Worm (Caenorhabditis elegans) whole organism, midembryonic: ENCODE measurements around the gene arrd-28.

ENCODE experiments used
- cog-1 ChIP-seq: sonication (generic microtip); optimal IDR thresholded peaks from 2 replicates; lab custom pipeline; 2016; ENCODE audit warnings: missing genetic modification characterization, missing compliant biosample characterization
- flt-1 ChIP-seq: fragments of 200-800 bp; sonication (Bioruptor generic); IDR thresholded peaks from 2 replicates; pipeline ENCODE4 v1.3.6; 2022; ENCODE audit warnings: missing genetic modification characterization, missing compliant biosample characterization
- klf-2 ChIP-seq: fragments of 200-800 bp; sonication (Bioruptor generic); conservative IDR thresholded peaks from 2 replicates; pipeline ENCODE4 v1.3.6; 2022; ENCODE audit warnings: missing genetic modification reagents, missing genetic modification characterization, missing compliant biosample characterization
- med-1 ChIP-seq: sonication (generic microtip); optimal IDR thresholded peaks from 2 replicates; lab custom pipeline; 2017; ENCODE audit warnings: missing genetic modification characterization, mild to moderate bottlenecking, missing compliant biosample characterization, antibody characterized with exemption, missing genetic modification reagents; ENCODE audit not compliant: insufficient read depth
- ref-1 ChIP-seq: fragments of 200-800 bp; sonication (Bioruptor generic); conservative IDR thresholded peaks from 2 replicates; pipeline ENCODE4 v1.3.6; 2022; ENCODE audit warnings: missing genetic modification reagents, missing genetic modification characterization, missing compliant biosample characterization
- tab-1 ChIP-seq: fragments of 200-800 bp; sonication (Bioruptor generic); IDR thresholded peaks from 2 replicates; pipeline ENCODE4 v1.3.6; 2022; ENCODE audit warnings: missing genetic modification characterization, missing compliant biosample characterization
- ztf-23 ChIP-seq: fragments of 200-800 bp; sonication (Bioruptor generic); IDR thresholded peaks from 2 replicates; pipeline ENCODE4 v1.3.6; 2022; ENCODE audit warnings: missing genetic modification reagents, missing genetic modification characterization, missing compliant biosample characterization
- ztf-29 ChIP-seq: fragments of 200-800 bp; sonication (Bioruptor generic); IDR thresholded peaks from 2 replicates; pipeline ENCODE4 v1.3.6; 2022; ENCODE audit warnings: missing genetic modification reagents, missing genetic modification characterization, missing compliant biosample characterization

DNA sequence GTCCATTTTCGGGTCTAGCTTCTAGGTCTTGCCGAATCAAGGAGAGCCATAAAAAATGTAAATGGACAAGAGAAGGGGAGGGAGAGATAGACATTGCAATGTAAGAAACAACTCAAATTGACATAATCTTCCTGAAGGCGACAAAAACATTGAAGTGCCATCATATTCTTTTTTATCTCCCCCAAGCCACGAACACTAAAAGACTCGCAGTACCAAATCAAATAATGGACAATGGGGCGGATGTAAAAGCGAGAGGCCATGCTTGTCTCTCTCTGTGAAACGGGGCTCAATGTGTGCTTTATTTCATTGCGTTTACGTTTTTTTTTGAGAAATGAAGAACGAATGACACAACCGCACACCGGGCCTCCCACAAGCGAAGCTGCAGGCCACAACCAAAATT, 42.0 kb downstream of the arrd-28 start:
- TF ChIP-seq cog-1 (tag; lab: Kevin White, UChicago): no peak
- TF ChIP-seq med-1 (GFP tag; lab: Kevin White, UChicago): no peak
- TF ChIP-seq ztf-23 (GFP tag; lab: Robert Waterston, UW): no peak
- no peak for TF ChIP-seq flt-1 (GFP tag; lab: Robert Waterston, UW)
- no peak for TF ChIP-seq ztf-29
- TF ChIP-seq ref-1 (GFP tag; lab: Robert Waterston, UW): no peak
- TF ChIP-seq klf-2: no peak
- TF ChIP-seq tab-1 (GFP tag; lab: Robert Waterston, UW): no peak
